Fruit fly (Drosophila melanogaster): ENCODE measurements around the gene CG1523.

- TF ChIP-seq h (optimal IDR thresholded peaks at IDR 0.05) (no peak), ttk (optimal IDR thresholded peaks at IDR 0.05) (no peak)
Observed at dm6 chr3R:28831626-28832267, 12.3 kb upstream of the CG1523 start, which contains the start of gene WASp.

Data from Kc167 (cell line).